Fruit fly (Drosophila melanogaster) whole organism, embryonic: Measurements from ENCODE around the gene GABPI.

Source experiments
- Abd-B ChIP-seq: fragments of 200-800 bp; sonication (Bioruptor generic); optimal IDR thresholded peaks from 2 replicates; lab custom pipeline; 2018; ENCODE audit warnings: missing biosample characterization, mild to moderate bottlenecking, missing genetic modification characterization, moderate library complexity
- Aef1 ChIP-seq: fragments of 200-800 bp; sonication (Bioruptor generic); IDR thresholded peaks from 3 replicates; pipeline ENCODE4 v1.3.6; 2022; ENCODE audit warnings: missing biosample characterization, missing genetic modification characterization
- CG10274 ChIP-seq: fragments of 200-800 bp; sonication (Bioruptor generic); optimal IDR thresholded peaks from 3 replicates; lab custom pipeline; 2017; ENCODE audit warnings: missing biosample characterization, mild to moderate bottlenecking, missing genetic modification characterization
- CG10654 ChIP-seq: fragments of 200-800 bp; sonication (Bioruptor generic); optimal IDR thresholded peaks from 2 replicates; lab custom pipeline; 2016; ENCODE audit warnings: missing biosample characterization, missing genetic modification characterization
- CG11456 ChIP-seq: fragments of 200-800 bp; sonication (Bioruptor generic); IDR thresholded peaks from 3 replicates; pipeline ENCODE4 v1.3.6; 2022; ENCODE audit warnings: missing biosample characterization, missing genetic modification characterization
- CG11696 ChIP-seq: fragments of 200-800 bp; sonication (Bioruptor generic); IDR thresholded peaks from 2 replicates; pipeline ENCODE4 v1.3.6; 2022; ENCODE audit warnings: missing biosample characterization, missing genetic modification characterization
- CG11723 ChIP-seq: fragments of 200-800 bp; sonication (Bioruptor generic); optimal IDR thresholded peaks from 2 replicates; lab custom pipeline; 2017; ENCODE audit warnings: missing biosample characterization, mild to moderate bottlenecking, missing genetic modification characterization
- CG12236 ChIP-seq: fragments of 200-800 bp; sonication (Bioruptor generic); optimal IDR thresholded peaks from 2 replicates; lab custom pipeline; 2016; ENCODE audit warnings: missing biosample characterization, missing genetic modification characterization
- CG15479 ChIP-seq: fragments of 200-800 bp; sonication (Bioruptor generic); optimal IDR thresholded peaks from 3 replicates; lab custom pipeline; 2019; ENCODE audit warnings: missing biosample characterization, mild to moderate bottlenecking, missing genetic modification characterization, moderate library complexity
- CG15601 ChIP-seq: fragments of 200-800 bp; sonication (Bioruptor generic); optimal IDR thresholded peaks from 3 replicates; lab custom pipeline; 2019; ENCODE audit warnings: missing biosample characterization, mild to moderate bottlenecking, missing genetic modification characterization, moderate library complexity
- CG16779 ChIP-seq: fragments of 200-800 bp; sonication (Bioruptor generic); IDR thresholded peaks from 2 replicates; pipeline ENCODE4 v1.3.6; 2022; ENCODE audit warnings: missing biosample characterization, missing genetic modification characterization
- CG17359 ChIP-seq: fragments of 200-800 bp; sonication (Bioruptor generic); optimal IDR thresholded peaks from 3 replicates; lab custom pipeline; 2018; ENCODE audit warnings: missing biosample characterization, mild to moderate bottlenecking, missing genetic modification characterization, moderate library complexity
- CG18476 ChIP-seq: fragments of 200-800 bp; sonication (Bioruptor generic); optimal IDR thresholded peaks from 2 replicates; lab custom pipeline; 2016; ENCODE audit warnings: missing biosample characterization, mild to moderate bottlenecking, missing genetic modification characterization
- CG32532 ChIP-seq: fragments of 200-800 bp; sonication (Bioruptor generic); IDR thresholded peaks from 2 replicates; pipeline ENCODE4 v1.3.6; 2022; ENCODE audit warnings: missing biosample characterization, missing genetic modification characterization
- CG6765 ChIP-seq: fragments of 200-800 bp; sonication (Bioruptor generic); optimal IDR thresholded peaks from 3 replicates; lab custom pipeline; 2017; ENCODE audit warnings: missing biosample characterization, mild to moderate bottlenecking, missing genetic modification characterization
- CG7271 ChIP-seq: fragments of 200-800 bp; sonication (Bioruptor generic); optimal IDR thresholded peaks from 2 replicates; lab custom pipeline; 2018; ENCODE audit warnings: missing biosample characterization, mild to moderate bottlenecking, missing genetic modification characterization, moderate library complexity
- CG7556 ChIP-seq: fragments of 200-800 bp; sonication (Bioruptor generic); optimal IDR thresholded peaks from 2 replicates; lab custom pipeline; 2017; ENCODE audit warnings: missing biosample characterization, mild to moderate bottlenecking, missing genetic modification characterization
- CG8388 ChIP-seq: fragments of 200-800 bp; sonication (Bioruptor generic); optimal IDR thresholded peaks from 2 replicates; lab custom pipeline; 2019; ENCODE audit warnings: missing biosample characterization, mild to moderate bottlenecking, missing genetic modification characterization, moderate library complexity
- Dfd ChIP-seq, 2 experiments: fragments of >200 bp; optimal IDR thresholded peaks; 2 replicates each; lab custom pipeline; 2017; ENCODE audit warnings: missing biosample characterization in 2 of 2, missing genetic modification characterization in 2 of 2
- Elba2 ChIP-seq: fragments of 200-800 bp; sonication (Bioruptor generic); optimal IDR thresholded peaks from 3 replicates; lab custom pipeline; 2016; ENCODE audit warnings: missing biosample characterization, missing genetic modification characterization
- Ets65A ChIP-seq: fragments of 200-800 bp; sonication (Bioruptor generic); peaks from one replicate; lab custom pipeline; 2016; ENCODE audit warnings: missing biosample characterization, missing genetic modification characterization
- HmgZ ChIP-seq: fragments of 200-800 bp; sonication (Bioruptor generic); optimal IDR thresholded peaks from 2 replicates; lab custom pipeline; 2018; ENCODE audit warnings: missing biosample characterization, mild to moderate bottlenecking, missing genetic modification characterization
- Sry-β ChIP-seq: fragments of 200-800 bp; sonication (Bioruptor generic); optimal IDR thresholded peaks from 2 replicates; lab custom pipeline; 2018; ENCODE audit warnings: missing biosample characterization, mild to moderate bottlenecking, missing genetic modification characterization, moderate library complexity
- Vsx1 ChIP-seq: fragments of 200-800 bp; sonication (Bioruptor generic); optimal IDR thresholded peaks from 2 replicates; lab custom pipeline; 2017; ENCODE audit warnings: missing biosample characterization, mild to moderate bottlenecking, missing genetic modification characterization, missing genetic modification reagents
- aop ChIP-seq: fragments of 200-800 bp; sonication (Bioruptor generic); IDR thresholded peaks from 2 replicates; pipeline ENCODE4 v1.3.6; 2022; ENCODE audit warnings: missing biosample characterization, missing genetic modification characterization
- az2 ChIP-seq: fragments of 200-800 bp; sonication (Bioruptor generic); optimal IDR thresholded peaks from 3 replicates; lab custom pipeline; 2016; ENCODE audit warnings: missing biosample characterization, missing genetic modification characterization
- bigmax ChIP-seq: fragments of 200-800 bp; sonication (Bioruptor generic); optimal IDR thresholded peaks from 2 replicates; lab custom pipeline; 2018; ENCODE audit warnings: missing biosample characterization, mild to moderate bottlenecking, missing genetic modification characterization
- br ChIP-seq: fragments of >200 bp; optimal IDR thresholded peaks from 2 replicates; lab custom pipeline; 2017
- cad ChIP-seq: fragments of >200 bp; optimal IDR thresholded peaks from 2 replicates; lab custom pipeline; 2017; ENCODE audit warnings: missing biosample characterization, missing genetic modification characterization
- dm ChIP-seq: fragments of 200-800 bp; sonication (Bioruptor generic); optimal IDR thresholded peaks from 3 replicates; lab custom pipeline; 2016; ENCODE audit warnings: missing biosample characterization, missing genetic modification characterization
- fd102C ChIP-seq: fragments of 200-800 bp; sonication (Bioruptor generic); optimal IDR thresholded peaks from 2 replicates; lab custom pipeline; 2018; ENCODE audit warnings: missing biosample characterization, mild to moderate bottlenecking, missing genetic modification characterization, moderate library complexity
- fu2 ChIP-seq: fragments of 200-800 bp; sonication (Bioruptor generic); optimal IDR thresholded peaks from 2 replicates; lab custom pipeline; 2016; ENCODE audit warnings: missing biosample characterization, missing genetic modification characterization
- gce ChIP-seq: fragments of 200-800 bp; sonication (Bioruptor generic); IDR thresholded peaks from 3 replicates; pipeline ENCODE4 v1.3.6; 2022; ENCODE audit warnings: missing biosample characterization, missing genetic modification characterization
- hkb ChIP-seq, 2 experiments: fragments of 200-800 bp in 1 of 2; fragments of >200 bp in 1 of 2; sonication (Bioruptor generic) in 1 of 2; IDR thresholded peaks in 1 of 2; optimal IDR thresholded peaks in 1 of 2; 2 replicates each; pipeline versions ENCODE4 v1.3.6 to Lab custom; 2017 to 2022; ENCODE audit warnings: missing biosample characterization in 1 of 2, missing genetic modification characterization in 1 of 2
- inv ChIP-seq: fragments of 200-800 bp; sonication (Bioruptor generic); IDR thresholded peaks from 2 replicates; pipeline ENCODE4 v1.3.6; 2022; ENCODE audit warnings: missing biosample characterization, missing genetic modification characterization; ENCODE audit not compliant: partially characterized antibody
- kah ChIP-seq: fragments of 200-800 bp; sonication (Bioruptor generic); optimal IDR thresholded peaks from 2 replicates; lab custom pipeline; 2018; ENCODE audit warnings: missing biosample characterization, mild to moderate bottlenecking, missing genetic modification characterization
- kay ChIP-seq: fragments of 200-800 bp; sonication (Bioruptor generic); optimal IDR thresholded peaks from 2 replicates; lab custom pipeline; 2016; ENCODE audit warnings: missing biosample characterization, missing genetic modification characterization
- nmo ChIP-seq: fragments of 200-800 bp; sonication (Bioruptor generic); optimal IDR thresholded peaks from 2 replicates; lab custom pipeline; 2018; ENCODE audit warnings: missing biosample characterization, mild to moderate bottlenecking, missing genetic modification characterization, moderate library complexity
- pnt ChIP-seq: fragments of 200-800 bp; sonication (Bioruptor generic); optimal IDR thresholded peaks from 3 replicates; lab custom pipeline; 2016; ENCODE audit warnings: missing biosample characterization, missing genetic modification characterization
- prd ChIP-seq, 3 experiments: fragments of >200 bp in 2 of 3; fragments of 200-800 bp in 1 of 3; sonication (Bioruptor generic) in 1 of 3; optimal IDR thresholded peaks in 2 of 3; IDR thresholded peaks in 1 of 3; 2 replicates in 2 of 3; 3 replicates in 1 of 3; pipeline versions ENCODE4 v1.3.6 to Lab custom; 2017 to 2022; ENCODE audit warnings: missing biosample characterization in 1 of 3, missing genetic modification characterization in 1 of 3
- psq ChIP-seq: fragments of 200-800 bp; sonication (Bioruptor generic); optimal IDR thresholded peaks from 2 replicates; lab custom pipeline; 2017; ENCODE audit warnings: missing biosample characterization, missing genetic modification characterization
- pum ChIP-seq: fragments of 200-800 bp; sonication (Bioruptor generic); optimal IDR thresholded peaks from 2 replicates; lab custom pipeline; 2016; ENCODE audit warnings: missing biosample characterization, missing genetic modification characterization
- row ChIP-seq: fragments of 200-800 bp; sonication (Bioruptor generic); IDR thresholded peaks from 3 replicates; pipeline ENCODE4 v1.3.6; 2022; ENCODE audit warnings: missing biosample characterization, missing genetic modification characterization
- sd ChIP-seq: fragments of 200-800 bp; sonication (Bioruptor generic); optimal IDR thresholded peaks from 3 replicates; lab custom pipeline; 2018; ENCODE audit warnings: missing biosample characterization, mild to moderate bottlenecking, missing genetic modification characterization, moderate library complexity
- seq ChIP-seq: fragments of 200-800 bp; sonication (Bioruptor generic); IDR thresholded peaks from 2 replicates; pipeline ENCODE4 v1.3.6; 2022; ENCODE audit warnings: missing biosample characterization, missing genetic modification characterization
- sima ChIP-seq: fragments of 200-800 bp; sonication (Bioruptor generic); optimal IDR thresholded peaks from 2 replicates; lab custom pipeline; 2016; ENCODE audit warnings: missing biosample characterization, missing genetic modification characterization
- tll ChIP-seq, 2 experiments: fragments of 200-800 bp in 1 of 2; fragments of >200 bp in 1 of 2; sonication (Bioruptor generic) in 1 of 2; optimal IDR thresholded peaks; 2 replicates each; lab custom pipeline; 2017 to 2019; ENCODE audit warnings: missing biosample characterization in 2 of 2, missing genetic modification characterization in 2 of 2, mild to moderate bottlenecking in 1 of 2, moderate library complexity in 1 of 2
- tx ChIP-seq: fragments of 200-800 bp; sonication (Bioruptor generic); optimal IDR thresholded peaks from 2 replicates; lab custom pipeline; 2016; ENCODE audit warnings: missing biosample characterization, missing genetic modification characterization
- zen ChIP-seq: fragments of 200-800 bp; sonication (Bioruptor generic); optimal IDR thresholded peaks from 3 replicates; lab custom pipeline; 2018; ENCODE audit warnings: missing biosample characterization, mild to moderate bottlenecking, missing genetic modification characterization, moderate library complexity
- zen2 ChIP-seq: fragments of 200-800 bp; sonication (Bioruptor generic); IDR thresholded peaks from 3 replicates; pipeline ENCODE4 v1.3.6; 2022; ENCODE audit warnings: missing biosample characterization, missing genetic modification characterization; ENCODE audit not compliant: partially characterized antibody

GABPI gene

DNA sequence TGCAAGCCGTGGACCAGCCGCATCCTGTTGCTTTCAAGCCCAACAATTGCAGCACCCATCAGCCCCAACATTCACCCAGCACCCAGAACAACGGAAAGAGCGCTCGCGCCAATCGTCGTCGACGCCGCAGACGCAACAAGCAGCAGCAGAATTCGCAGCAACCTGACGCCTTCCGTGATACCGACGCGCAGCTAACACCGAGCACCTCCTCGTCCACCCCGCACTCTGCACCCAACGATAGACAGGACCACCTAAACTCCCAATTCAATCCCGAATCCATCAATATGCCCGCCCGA, 29.2 kb downstream of the GABPI start:
- TF ChIP-seq hkb (optimal IDR thresholded peaks at IDR 0.05; lab: Kevin White, UChicago), result peak; percentile 94
- no peak for TF ChIP-seq hkb (GFP tag; IDR thresholded peaks at IDR 0.05; lab: Robert Waterston, UW)
- TF ChIP-seq Ets65A (GFP tag; lab: Kevin White, UChicago), result peak; percentile 44
- TF ChIP-seq CG6765 (GFP tag; lab: Kevin White, UChicago), result no peak
- 0 out of 2 replicates have a peak, but pooled peaks have one; percentile 10 for TF ChIP-seq CG32532 (GFP tag; lab: Robert Waterston, UW)
- TF ChIP-seq row (GFP tag; lab: Robert Waterston, UW), result 0 out of 3 replicates have a peak, but pooled peaks have one; percentile 1
- 0 out of 3 replicates have a peak, but pooled peaks have one; percentile 22 for TF ChIP-seq CG11456 (GFP tag; lab: Robert Waterston, UW)

DNA sequence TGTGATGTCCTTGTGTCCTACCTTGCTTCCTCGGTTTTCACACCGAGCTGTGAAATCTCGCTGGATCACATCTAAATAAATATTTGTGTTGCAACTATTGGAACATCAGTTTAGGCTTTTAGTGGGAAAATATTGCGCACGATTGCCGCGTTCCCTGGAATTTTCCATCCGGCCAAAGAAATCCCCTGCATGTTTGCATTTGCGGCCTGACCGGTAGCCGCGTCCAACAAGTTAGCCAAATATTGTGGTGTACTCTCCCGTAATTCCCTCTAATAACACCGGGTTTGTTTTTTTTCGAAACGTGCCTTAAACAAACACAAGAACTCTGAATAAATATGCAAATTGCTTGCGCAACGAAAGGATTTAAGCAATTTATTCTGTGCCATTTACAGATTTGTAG, 48.4 kb downstream of the GABPI start:
- no peak for TF ChIP-seq CG12236 (GFP tag; lab: Kevin White, UChicago)
- no peak for TF ChIP-seq HmgZ
- no peak for TF ChIP-seq CG18476 (GFP tag; lab: Kevin White, UChicago)
- TF ChIP-seq CG7271, result peak; percentile 68
- TF ChIP-seq CG17359, result no peak
- TF ChIP-seq dm (GFP tag; lab: Kevin White, UChicago), result no peak
- no peak for TF ChIP-seq aop
- TF ChIP-seq kay (GFP tag; lab: Kevin White, UChicago), result no peak
- no peak for TF ChIP-seq CG11723 (GFP tag; lab: Kevin White, UChicago)
- no peak for TF ChIP-seq seq (GFP tag; lab: Robert Waterston, UW)
- no peak for TF ChIP-seq br (lab: Kevin White, UChicago)
- TF ChIP-seq nmo, result no peak
- TF ChIP-seq Vsx1, result no peak
- no peak for TF ChIP-seq CG15601
- TF ChIP-seq pnt (GFP tag; lab: Kevin White, UChicago), result no peak
- peak in 1 of 2 experiments; percentile 96 for TF ChIP-seq tll (GFP tag; optimal IDR thresholded peaks at IDR 0.05; lab: Kevin White, UChicago)
- TF ChIP-seq zen (tag; lab: Kevin White, UChicago), result peak; percentile 27
- TF ChIP-seq prd (optimal IDR thresholded peaks at IDR 0.05; lab: Kevin White, UChicago), result no peak
- TF ChIP-seq prd (GFP tag; IDR thresholded peaks at IDR 0.05; lab: Robert Waterston, UW), result peak; percentile 15; the same call in 1 of the 3 replicates
- no peak for TF ChIP-seq inv (GFP tag; lab: Robert Waterston, UW)
- no peak for TF ChIP-seq cad
- peak; percentile 24 for TF ChIP-seq fd102C (GFP tag; lab: Kevin White, UChicago)
- TF ChIP-seq kah (GFP tag; lab: Kevin White, UChicago), result no peak
- TF ChIP-seq CG15479 (GFP tag; lab: Kevin White, UChicago), result peak; percentile 54
- TF ChIP-seq CG11696, result no peak
- no peak for TF ChIP-seq psq
- TF ChIP-seq sima (GFP tag; lab: Kevin White, UChicago), result no peak
- TF ChIP-seq CG10274, result no peak
- TF ChIP-seq Abd-B (GFP tag; lab: Kevin White, UChicago), result no peak
- TF ChIP-seq Dfd (GFP tag; optimal IDR thresholded peaks at IDR 0.05; lab: Kevin White, UChicago), result no peak
- TF ChIP-seq sd (tag; lab: Kevin White, UChicago), result no peak
- TF ChIP-seq tx, result no peak
- no peak for TF ChIP-seq Elba2
- TF ChIP-seq CG8388 (GFP tag; lab: Kevin White, UChicago), result no peak
- TF ChIP-seq CG16779 (GFP tag; lab: Robert Waterston, UW), result no peak
- no peak for TF ChIP-seq zen2 (GFP tag; lab: Robert Waterston, UW)
- TF ChIP-seq az2 (GFP tag; lab: Kevin White, UChicago), result no peak
- no peak for TF ChIP-seq Aef1
- no peak for TF ChIP-seq bigmax (GFP tag; lab: Kevin White, UChicago)
- TF ChIP-seq CG7556 (GFP tag; lab: Kevin White, UChicago), result no peak
- no peak for TF ChIP-seq Sry-β
- no peak for TF ChIP-seq fu2
- TF ChIP-seq pum (GFP tag; lab: Kevin White, UChicago), result no peak
- no peak for TF ChIP-seq CG10654 (GFP tag; lab: Kevin White, UChicago)
- TF ChIP-seq gce, result no peak
